Worm (Caenorhabditis elegans) whole organism, late embryonic: Measurements from ENCODE around the gene degl-2.

Experiments used
- F13H6.1 ChIP-seq: sonication (generic microtip); optimal IDR thresholded peaks from 2 replicates; lab custom pipeline; 2016; ENCODE audit warnings: missing genetic modification characterization, missing compliant biosample characterization
- ceh-34 ChIP-seq: sonication (generic microtip); optimal IDR thresholded peaks from 2 replicates; lab custom pipeline; 2016; ENCODE audit warnings: mild to moderate bottlenecking, missing genetic modification characterization, missing compliant biosample characterization
- dve-1 ChIP-seq: sonication (generic microtip); optimal IDR thresholded peaks from 2 replicates; lab custom pipeline; 2017; ENCODE audit warnings: antibody characterized with exemption, mild to moderate bottlenecking, missing genetic modification characterization, missing compliant biosample characterization
- elt-2 ChIP-seq: sonication (generic microtip); optimal IDR thresholded peaks from 2 replicates; lab custom pipeline; 2016; ENCODE audit warnings: missing genetic modification reagents, missing genetic modification characterization, missing compliant biosample characterization
- elt-4 ChIP-seq: sonication (generic microtip); optimal IDR thresholded peaks from 2 replicates; lab custom pipeline; 2016; ENCODE audit warnings: missing genetic modification characterization, missing compliant biosample characterization
- pha-4 ChIP-seq: fragments of 150-350 bp; optimal IDR thresholded peaks from 2 replicates; lab custom pipeline; 2018; ENCODE audit warnings: missing biosample characterization, missing genetic modification reagents, missing genetic modification characterization
- unc-55 ChIP-seq: sonication (generic microtip); optimal IDR thresholded peaks from 2 replicates; lab custom pipeline; 2017; ENCODE audit warnings: missing biosample characterization, missing genetic modification reagents, missing genetic modification characterization
- unc-86 ChIP-seq: sonication (generic microtip); optimal IDR thresholded peaks from 2 replicates; lab custom pipeline; 2016; ENCODE audit warnings: missing genetic modification characterization, missing compliant biosample characterization

DNA sequence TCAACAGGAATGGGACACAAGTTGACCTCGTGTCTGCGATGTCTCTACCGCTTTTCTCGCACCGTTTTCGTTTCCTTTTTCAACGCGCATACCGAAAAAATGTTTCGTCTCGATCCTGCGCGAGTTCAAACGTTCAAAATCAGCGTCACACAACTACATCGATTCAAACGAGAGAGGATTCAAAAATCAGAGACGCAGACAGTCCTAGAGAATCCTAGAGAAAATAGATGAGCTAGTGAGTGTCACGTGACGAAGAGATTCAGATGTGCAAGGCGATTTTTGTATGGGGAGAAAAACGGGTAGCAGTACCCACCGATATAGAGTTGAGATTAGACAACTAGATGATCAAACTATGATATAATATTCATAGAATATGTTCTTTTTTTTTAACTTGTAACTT is 26.7 kb downstream of the degl-2 start:
- no peak for TF ChIP-seq dve-1 (tag; lab: Kevin White, UChicago)
- no peak for TF ChIP-seq pha-4 (tag; lab: Kevin White, UChicago)
- no peak for TF ChIP-seq F13H6.1 (tag; lab: Kevin White, UChicago)
- no peak for TF ChIP-seq unc-86
- no peak for TF ChIP-seq elt-2 (tag; lab: Kevin White, UChicago)
- TF ChIP-seq elt-4 (tag; lab: Kevin White, UChicago) = no peak
- TF ChIP-seq ceh-34 = no peak
- no peak for TF ChIP-seq unc-55 (GFP tag; lab: Kevin White, UChicago)
